Fruit fly (Drosophila melanogaster) whole organism, pupa: Measurements from ENCODE around the gene CG6688.

Experiments used
- CG10348 ChIP-seq: fragments of 200-800 bp; sonication (Bioruptor generic); IDR thresholded peaks from 2 replicates; pipeline ENCODE4 v1.3.6; 2022; ENCODE audit warnings: missing biosample characterization, missing genetic modification characterization
- CG12605 ChIP-seq: fragments of 200-800 bp; sonication (Bioruptor generic); IDR thresholded peaks from 2 replicates; pipeline ENCODE4 v1.3.6; 2022; ENCODE audit warnings: missing biosample characterization, missing genetic modification characterization
- CG13204 ChIP-seq: fragments of 200-800 bp; sonication (Bioruptor generic); optimal IDR thresholded peaks from 2 replicates; lab custom pipeline; 2018; ENCODE audit warnings: missing biosample characterization, mild to moderate bottlenecking, missing genetic modification characterization, moderate library complexity
- CG14655 ChIP-seq: fragments of 200-800 bp; sonication (Bioruptor generic); optimal IDR thresholded peaks from 3 replicates; lab custom pipeline; 2017; ENCODE audit warnings: mild to moderate bottlenecking, missing biosample characterization, missing genetic modification reagents, missing genetic modification characterization
- CG15710 ChIP-seq: fragments of 200-800 bp; sonication (Bioruptor generic); optimal IDR thresholded peaks from 2 replicates; lab custom pipeline; 2018; ENCODE audit warnings: missing biosample characterization, mild to moderate bottlenecking, missing genetic modification characterization, moderate library complexity
- CG17806 ChIP-seq: fragments of 200-800 bp; sonication (Bioruptor generic); optimal IDR thresholded peaks from 2 replicates; lab custom pipeline; 2018; ENCODE audit warnings: missing biosample characterization, mild to moderate bottlenecking, missing genetic modification characterization, moderate library complexity
- CG32121 ChIP-seq: fragments of 200-800 bp; sonication (Bioruptor generic); IDR thresholded peaks from 2 replicates; pipeline ENCODE4 v1.3.6; 2022; ENCODE audit warnings: missing biosample characterization, missing genetic modification characterization
- CG34367 ChIP-seq: fragments of 200-800 bp; sonication (Bioruptor generic); optimal IDR thresholded peaks from 2 replicates; lab custom pipeline; 2018; ENCODE audit warnings: missing biosample characterization, mild to moderate bottlenecking, missing genetic modification characterization
- CG4496 ChIP-seq: fragments of 200-800 bp; sonication (Bioruptor generic); IDR thresholded peaks from 3 replicates; pipeline ENCODE4 v1.3.6; 2022; ENCODE audit warnings: missing biosample characterization, missing genetic modification characterization
- CG8159 ChIP-seq: fragments of 200-800 bp; sonication (Bioruptor generic); optimal IDR thresholded peaks from 3 replicates; lab custom pipeline; 2018; ENCODE audit warnings: missing biosample characterization, mild to moderate bottlenecking, missing genetic modification characterization, moderate library complexity
- CG8301 ChIP-seq: fragments of 200-800 bp; sonication (Bioruptor generic); optimal IDR thresholded peaks from 2 replicates; lab custom pipeline; 2018; ENCODE audit warnings: missing biosample characterization, mild to moderate bottlenecking, missing genetic modification characterization
- CG9948 ChIP-seq: fragments of 200-800 bp; sonication (Bioruptor generic); optimal IDR thresholded peaks from 2 replicates; lab custom pipeline; 2018; ENCODE audit warnings: missing biosample characterization, mild to moderate bottlenecking, missing genetic modification characterization, moderate library complexity
- D1 ChIP-seq: fragments of 200-800 bp; sonication (Bioruptor generic); optimal IDR thresholded peaks from 2 replicates; lab custom pipeline; 2018; ENCODE audit warnings: missing biosample characterization, mild to moderate bottlenecking, missing genetic modification characterization, moderate library complexity
- EcR ChIP-seq: fragments of 200-800 bp; sonication (Bioruptor generic); optimal IDR thresholded peaks from 3 replicates; lab custom pipeline; 2019; ENCODE audit warnings: missing biosample characterization, missing genetic modification characterization, mild to moderate bottlenecking, moderate library complexity, missing genetic modification reagents
- Ets98B ChIP-seq: fragments of 200-800 bp; sonication (Bioruptor generic); IDR thresholded peaks from 2 replicates; pipeline ENCODE4 v1.3.6; 2022; ENCODE audit warnings: missing biosample characterization, missing genetic modification characterization
- Pif1A ChIP-seq: fragments of 200-800 bp; sonication (Bioruptor generic); optimal IDR thresholded peaks from 3 replicates; lab custom pipeline; 2016; ENCODE audit warnings: missing biosample characterization, missing genetic modification characterization
- Pif1B ChIP-seq: fragments of 200-800 bp; sonication (Bioruptor generic); optimal IDR thresholded peaks from 3 replicates; lab custom pipeline; 2016; ENCODE audit warnings: missing biosample characterization, missing genetic modification characterization
- Snoo ChIP-seq: fragments of 200-800 bp; sonication (Bioruptor generic); optimal IDR thresholded peaks from 3 replicates; lab custom pipeline; 2017; ENCODE audit warnings: missing biosample characterization, mild to moderate bottlenecking, missing genetic modification characterization, inconsistent platforms
- fd96Ca ChIP-seq: fragments of 200-800 bp; sonication (Bioruptor generic); IDR thresholded peaks from 3 replicates; pipeline ENCODE4 v1.3.6; 2022; ENCODE audit warnings: missing biosample characterization, missing genetic modification characterization
- gl ChIP-seq: fragments of 200-800 bp; sonication (Bioruptor generic); optimal IDR thresholded peaks from 2 replicates; lab custom pipeline; 2018; ENCODE audit warnings: missing biosample characterization, mild to moderate bottlenecking, missing genetic modification characterization
- rn ChIP-seq: fragments of 200-800 bp; sonication (Bioruptor generic); IDR thresholded peaks from 2 replicates; pipeline ENCODE4 v1.3.6; 2022; ENCODE audit warnings: missing biosample characterization, missing genetic modification characterization

The CG6688 gene

DNA sequence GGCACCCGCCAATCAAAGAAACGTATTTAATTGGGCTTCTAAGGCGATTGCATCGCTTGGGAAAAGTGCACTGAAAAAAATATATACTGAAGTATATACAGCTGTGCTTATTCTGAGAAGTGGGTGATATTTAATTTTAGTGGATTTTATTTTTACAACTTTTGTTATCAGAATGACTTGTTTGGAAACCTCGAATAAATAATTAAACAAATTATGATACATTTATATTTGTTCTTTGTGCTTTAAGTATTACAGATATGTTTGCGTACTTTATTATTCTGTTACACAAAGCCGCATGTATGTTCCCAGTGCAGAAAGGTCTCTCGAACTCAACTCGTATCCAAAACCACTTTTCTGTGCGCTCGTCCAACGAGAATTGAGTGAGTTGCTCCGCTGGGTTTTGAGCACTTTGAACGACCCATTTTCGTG, 36.5 kb downstream of the CG6688 start:
- peak; percentile 43; the same call in 1 of the 2 replicates for TF ChIP-seq rn
- TF ChIP-seq CG4496 = peak; percentile 72
- peak; percentile 93 for TF ChIP-seq CG14655 (GFP tag; lab: Kevin White, UChicago)
- TF ChIP-seq CG34367 = peak; percentile 73
- peak; percentile 81 for TF ChIP-seq CG15710
- TF ChIP-seq CG32121 (GFP tag; lab: Robert Waterston, UW) = peak; percentile 90
- no peak for TF ChIP-seq CG13204 (GFP tag; lab: Kevin White, UChicago)
- peak; percentile 91 for TF ChIP-seq CG8301 (tag; lab: Kevin White, UChicago)
- no peak for TF ChIP-seq gl (tag; lab: Kevin White, UChicago)
- TF ChIP-seq CG12605 (GFP tag; lab: Robert Waterston, UW) = peak; percentile 56; the same call in 1 of the 2 replicates
- peak; percentile 52; the same call in 1 of the 2 replicates for TF ChIP-seq CG10348 (GFP tag; lab: Robert Waterston, UW)
- TF ChIP-seq EcR (GFP tag; lab: Kevin White, UChicago) = no peak
- TF ChIP-seq fd96Ca = no peak; the same call in 2 of the 3 replicates
- peak; percentile 88 for TF ChIP-seq CG8159 (tag; lab: Kevin White, UChicago)
- peak; percentile 83 for TF ChIP-seq CG9948 (tag; lab: Kevin White, UChicago)
- TF ChIP-seq Pif1A = peak; percentile 81
- peak; percentile 86 for TF ChIP-seq Pif1B (GFP tag; lab: Kevin White, UChicago)
- TF ChIP-seq Snoo = peak; percentile 85
- TF ChIP-seq D1 (tag; lab: Kevin White, UChicago) = peak; percentile 63
- TF ChIP-seq Ets98B (GFP tag; lab: Robert Waterston, UW) = peak; percentile 72
- peak; percentile 77 for TF ChIP-seq CG17806

DNA sequence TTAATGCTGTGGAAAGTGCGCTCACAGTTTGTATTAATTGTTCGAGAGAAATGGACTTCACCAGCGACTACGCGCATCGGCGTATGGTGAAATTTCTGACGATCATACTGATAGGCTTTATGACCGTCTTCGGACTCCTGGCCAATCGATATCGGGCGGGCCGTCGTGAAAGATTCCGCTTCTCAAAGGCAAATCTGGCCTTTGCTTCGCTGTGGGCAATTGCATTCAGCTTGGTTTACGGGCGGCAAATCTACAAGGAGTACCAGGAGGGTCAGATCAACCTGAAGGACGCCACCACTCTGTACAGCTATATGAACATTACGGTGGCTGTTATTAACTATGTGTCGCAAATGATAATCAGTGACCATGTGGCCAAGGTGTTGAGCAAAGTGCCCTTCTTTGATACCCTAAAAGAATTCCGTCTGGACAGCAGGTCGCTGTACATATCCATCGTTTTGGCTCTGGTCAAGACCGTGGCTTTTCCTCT, 39.5 kb downstream of the CG6688 start, which contains the start of gene Gr94a:
Gr94a (plus strand) TSS at position 51 of the 487 bp plus-strand sequence.
- TF ChIP-seq Pif1A = no peak
- TF ChIP-seq CG8159 (tag; lab: Kevin White, UChicago) = no peak
- TF ChIP-seq CG9948 (tag; lab: Kevin White, UChicago) = no peak
- TF ChIP-seq Snoo = no peak
- no peak for TF ChIP-seq Pif1B (GFP tag; lab: Kevin White, UChicago)

DNA sequence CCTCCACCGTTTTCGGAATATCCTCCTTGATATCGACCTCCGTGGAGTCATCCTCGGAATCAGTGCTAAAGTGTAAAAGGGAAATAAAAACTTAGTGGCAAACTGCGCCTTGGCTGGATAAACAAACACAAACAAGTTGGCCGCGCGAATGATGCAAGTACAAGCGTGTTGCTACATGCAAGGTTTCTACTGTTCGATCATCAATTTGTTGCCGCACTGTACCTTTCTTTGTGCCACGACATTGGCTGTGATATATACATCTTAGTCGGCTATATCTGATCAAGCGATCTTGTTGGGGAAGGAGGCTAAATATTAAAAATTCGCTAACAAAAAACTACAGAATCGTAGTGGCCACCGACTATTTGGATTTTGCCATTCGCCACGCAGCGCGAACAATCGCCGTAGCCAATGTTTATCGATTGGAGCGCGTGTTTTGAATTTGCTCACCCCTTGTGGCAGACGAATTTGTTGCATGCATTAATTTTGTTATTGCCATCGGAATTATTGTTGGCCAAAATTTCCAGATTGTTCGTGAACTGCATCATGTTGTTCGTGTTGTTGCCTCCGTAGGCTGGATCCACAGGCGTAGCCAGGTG, 41.0 kb downstream of the CG6688 start:
- TF ChIP-seq rn (no peak), Ets98B (GFP tag; lab: Robert Waterston, UW) (no peak), CG8301 (tag; lab: Kevin White, UChicago) (no peak), EcR (GFP tag; lab: Kevin White, UChicago) (no peak), Pif1A (no peak), CG17806 (no peak), CG9948 (tag; lab: Kevin White, UChicago) (no peak), D1 (tag; lab: Kevin White, UChicago) (no peak)

DNA sequence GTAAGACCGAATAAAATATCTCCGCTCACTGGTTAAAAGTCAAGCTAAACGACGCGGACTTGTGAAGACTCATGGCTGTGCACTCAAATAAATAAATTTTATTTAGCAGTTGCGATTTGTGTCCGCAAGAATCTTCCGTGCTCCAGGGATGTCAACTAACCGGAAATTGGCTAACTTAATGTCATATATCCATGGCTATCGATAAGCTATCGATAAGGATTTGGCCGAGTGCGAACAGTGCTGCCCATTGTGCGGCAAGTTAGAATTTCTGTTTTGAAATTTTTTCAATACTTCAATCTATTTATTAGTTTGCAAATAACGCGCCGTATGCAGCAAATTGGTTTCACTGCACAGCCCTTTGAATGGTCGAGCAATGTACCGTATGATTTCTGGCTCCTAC, 41.7 kb downstream of the CG6688 start, which contains the start of gene p53:
p53 (minus strand) TSS at position 147 of the 400 bp plus-strand sequence.
- TF ChIP-seq CG17806 (peak; percentile 56), D1 (tag; lab: Kevin White, UChicago) (no peak), Ets98B (GFP tag; lab: Robert Waterston, UW) (peak; percentile 42), CG8301 (tag; lab: Kevin White, UChicago) (no peak), CG8159 (tag; lab: Kevin White, UChicago) (no peak), CG32121 (GFP tag; lab: Robert Waterston, UW) (peak; percentile 28; the same call in 1 of the 2 replicates), EcR (GFP tag; lab: Kevin White, UChicago) (no peak), Pif1A (no peak), CG34367 (peak; percentile 20), fd96Ca (0 out of 3 replicates have a peak, but pooled peaks have one; percentile 20), CG13204 (GFP tag; lab: Kevin White, UChicago) (no peak), gl (tag; lab: Kevin White, UChicago) (peak; percentile 11), CG4496 (peak; percentile 83), CG15710 (peak; percentile 38), Snoo (peak; percentile 71), CG12605 (GFP tag; lab: Robert Waterston, UW) (no peak)

DNA sequence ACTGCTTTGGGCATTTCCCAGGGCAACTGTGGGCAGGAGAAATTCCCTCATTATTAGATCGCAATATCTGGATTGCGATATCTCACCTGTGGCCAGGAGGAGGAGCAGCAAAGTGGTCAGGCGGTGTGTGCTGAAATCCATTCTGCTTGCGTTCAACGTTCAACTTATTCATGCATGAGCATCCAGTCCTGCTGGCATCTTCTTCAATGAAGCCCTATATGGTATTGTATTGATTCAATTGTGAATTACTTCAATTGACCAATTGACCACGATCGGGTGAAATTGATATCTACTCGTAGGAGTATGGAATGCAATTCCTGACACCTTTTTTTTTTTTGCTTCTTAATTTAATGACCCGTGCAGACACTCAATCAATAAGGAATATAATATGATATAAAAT, 43.9 kb downstream of the CG6688 start:
- no peak for TF ChIP-seq CG9948 (tag; lab: Kevin White, UChicago)
- TF ChIP-seq CG34367 = no peak
- TF ChIP-seq Pif1A = no peak
- TF ChIP-seq Ets98B (GFP tag; lab: Robert Waterston, UW) = no peak
- no peak for TF ChIP-seq CG32121 (GFP tag; lab: Robert Waterston, UW)
- TF ChIP-seq CG8301 (tag; lab: Kevin White, UChicago) = no peak
- TF ChIP-seq D1 (tag; lab: Kevin White, UChicago) = no peak

DNA sequence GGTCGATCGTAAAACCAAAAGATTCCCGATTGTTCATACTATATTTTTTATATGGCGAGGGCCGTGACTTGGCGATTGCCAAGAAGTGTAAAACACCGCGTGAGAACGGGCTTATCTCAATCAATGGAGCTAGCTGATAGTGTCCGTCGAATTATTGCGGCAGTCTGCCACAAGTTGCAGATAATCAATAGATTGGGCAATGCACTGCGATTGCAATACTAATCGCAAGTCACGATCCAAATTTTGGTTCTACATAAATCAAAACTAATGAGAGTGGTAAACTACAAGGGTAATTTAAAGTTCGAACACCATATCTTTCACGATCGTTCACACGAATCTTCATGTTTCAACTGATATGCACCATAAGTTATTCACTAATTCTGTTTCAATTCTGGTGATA, 44.5 kb downstream of the CG6688 start:
- TF ChIP-seq CG14655 (GFP tag; lab: Kevin White, UChicago) = no peak
- TF ChIP-seq CG34367 = no peak
- no peak for TF ChIP-seq CG17806
- TF ChIP-seq CG15710 = no peak
- TF ChIP-seq Pif1A = no peak
- TF ChIP-seq CG8159 (tag; lab: Kevin White, UChicago) = no peak
- TF ChIP-seq CG8301 (tag; lab: Kevin White, UChicago) = no peak
- TF ChIP-seq gl (tag; lab: Kevin White, UChicago) = no peak
- TF ChIP-seq CG12605 (GFP tag; lab: Robert Waterston, UW) = no peak
- no peak for TF ChIP-seq CG10348 (GFP tag; lab: Robert Waterston, UW)
